Worm (Caenorhabditis elegans) whole organism, late embryonic: ENCODE measurements around the gene snx-14.

Experiments used
- K02D7.2 ChIP-seq: sonication (generic microtip); optimal IDR thresholded peaks from 2 replicates; lab custom pipeline; 2017; ENCODE audit warnings: mild to moderate bottlenecking, missing genetic modification characterization, missing compliant biosample characterization
- ceh-30 ChIP-seq: fragments of 150-350 bp; optimal IDR thresholded peaks from 2 replicates; lab custom pipeline; 2014; ENCODE audit warnings: missing biosample characterization, missing genetic modification characterization
- ceh-31 ChIP-seq: sonication (generic microtip); optimal IDR thresholded peaks from 2 replicates; lab custom pipeline; 2016; ENCODE audit warnings: missing genetic modification characterization, missing compliant biosample characterization
- dve-1 ChIP-seq: sonication (generic microtip); optimal IDR thresholded peaks from 2 replicates; lab custom pipeline; 2017; ENCODE audit warnings: antibody characterized with exemption, mild to moderate bottlenecking, missing genetic modification characterization, missing compliant biosample characterization
- elt-2 ChIP-seq: sonication (generic microtip); optimal IDR thresholded peaks from 2 replicates; lab custom pipeline; 2016; ENCODE audit warnings: missing genetic modification reagents, missing genetic modification characterization, missing compliant biosample characterization
- fkh-10 ChIP-seq: fragments of 150-350 bp; optimal IDR thresholded peaks from 2 replicates; lab custom pipeline; 2014; ENCODE audit warnings: missing biosample characterization, missing genetic modification reagents, missing genetic modification characterization
- nhr-232 ChIP-seq: sonication (generic microtip); optimal IDR thresholded peaks from 2 replicates; lab custom pipeline; 2016; ENCODE audit warnings: missing genetic modification characterization, missing compliant biosample characterization
- odd-2 ChIP-seq: sonication (generic microtip); optimal IDR thresholded peaks from 2 replicates; lab custom pipeline; 2017; ENCODE audit warnings: antibody characterized with exemption, mild to moderate bottlenecking, missing genetic modification characterization, missing compliant biosample characterization
- pha-4 ChIP-seq: fragments of 150-350 bp; optimal IDR thresholded peaks from 2 replicates; lab custom pipeline; 2018; ENCODE audit warnings: missing biosample characterization, missing genetic modification reagents, missing genetic modification characterization
- rnt-1 ChIP-seq: sonication (generic microtip); optimal IDR thresholded peaks from 2 replicates; lab custom pipeline; 2016; ENCODE audit warnings: missing genetic modification characterization, missing compliant biosample characterization
- sox-2 ChIP-seq: fragments of 200-800 bp; sonication (Bioruptor generic); IDR thresholded peaks from 2 replicates; pipeline ENCODE4 v1.3.6; 2022; ENCODE audit warnings: missing genetic modification reagents, missing genetic modification characterization, missing compliant biosample characterization
- tbx-2 ChIP-seq: sonication (generic microtip); optimal IDR thresholded peaks from 2 replicates; lab custom pipeline; 2016; ENCODE audit warnings: missing genetic modification characterization, missing compliant biosample characterization
- ztf-16 ChIP-seq: sonication (generic microtip); optimal IDR thresholded peaks from 2 replicates; lab custom pipeline; 2017; ENCODE audit warnings: missing genetic modification characterization, missing compliant biosample characterization

DNA sequence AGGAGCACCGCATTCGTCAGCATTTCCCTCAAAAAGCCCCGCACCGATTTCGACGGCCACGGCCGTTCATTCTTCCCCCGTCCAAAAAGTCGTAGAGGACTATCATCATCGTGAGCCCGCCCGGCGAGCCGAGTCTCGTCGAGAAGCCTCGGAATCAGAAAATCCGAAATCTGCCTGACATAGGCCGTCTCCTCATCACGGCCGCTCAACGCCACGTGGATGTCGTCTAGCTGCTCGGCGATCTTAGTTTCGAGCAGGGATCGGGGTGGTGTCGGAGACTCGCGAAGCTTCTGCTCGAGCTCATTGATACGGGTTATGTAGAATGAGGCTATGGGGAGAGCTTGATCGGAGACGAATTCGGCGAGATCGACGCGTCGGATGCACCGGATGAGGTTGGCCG is 1.9 kb downstream of the snx-14 start:
- no peak for TF ChIP-seq K02D7.2
- no peak for TF ChIP-seq fkh-10 (GFP tag; lab: Kevin White, UChicago)
- no peak for TF ChIP-seq odd-2 (tag; lab: Kevin White, UChicago)
- no peak for TF ChIP-seq sox-2 (GFP tag; lab: Robert Waterston, UW)
- TF ChIP-seq dve-1 (tag; lab: Kevin White, UChicago), result no peak
- TF ChIP-seq pha-4 (tag; lab: Kevin White, UChicago), result no peak
- no peak for TF ChIP-seq rnt-1 (tag; lab: Kevin White, UChicago)
- no peak for TF ChIP-seq tbx-2
- TF ChIP-seq ceh-30 (tag; lab: Kevin White, UChicago), result no peak
- TF ChIP-seq ztf-16 (tag; lab: Kevin White, UChicago), result no peak
- TF ChIP-seq ceh-31 (tag; lab: Kevin White, UChicago), result no peak
- no peak for TF ChIP-seq elt-2 (tag; lab: Kevin White, UChicago)
- no peak for TF ChIP-seq nhr-232 (tag; lab: Kevin White, UChicago)
